In the genomic region with DNA sequence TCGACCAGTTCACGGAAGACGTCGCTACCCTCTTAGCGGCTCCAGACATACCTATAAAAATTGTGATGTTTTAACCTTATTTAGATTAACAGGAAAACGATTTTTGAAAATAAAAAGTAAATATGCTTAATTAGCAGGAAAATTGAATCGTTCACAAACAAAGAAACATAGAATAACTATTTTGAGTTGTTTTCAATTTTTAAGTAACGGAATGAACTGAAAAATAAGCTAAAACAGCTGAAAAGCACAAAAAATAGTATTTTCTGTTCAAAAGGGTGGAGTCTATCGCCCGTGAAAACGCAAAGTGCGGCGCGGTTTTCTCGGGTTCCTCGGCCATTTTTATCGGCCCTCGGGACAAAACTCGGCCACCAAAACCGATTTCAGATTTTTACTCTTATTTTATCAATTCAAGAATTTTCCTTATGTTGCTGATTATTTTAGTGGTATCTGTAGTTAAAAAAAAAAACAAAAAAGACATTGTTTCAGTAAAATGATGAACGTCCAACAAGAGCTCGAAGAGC, we compare ENCODE assay signal across 5 worm cellular contexts.
TF ChIP-seq lines count a peak whose summit lies in the region.

A gene (minus strand): TSS at position 51 of the 521 bp plus-strand sequence.
A gene (plus strand): TSS at position 370 of the 521 bp plus-strand sequence.

TF ChIP-seq in whole organism, L1 larva, 84 proteins besides CTCF, POLR2A, EP300 and RAD21 (continues in another document):
- TF ChIP-seq sup-37 (GFP tag; optimal IDR thresholded peaks at IDR 0.05; lab: Kevin White, UChicago) (no peak), ceh-8 (GFP tag; optimal IDR thresholded peaks at IDR 0.05; lab: Kevin White, UChicago) (no peak), egl-27 (tag; optimal IDR thresholded peaks at IDR 0.05; lab: Kevin White, UChicago) (no peak), tlp-1 (tag; optimal IDR thresholded peaks at IDR 0.05; lab: Kevin White, UChicago) (no peak), lin-13 (GFP tag; optimal IDR thresholded peaks at IDR 0.05; lab: Kevin White, UChicago) (peak; percentile 59), egl-13 (tag; optimal IDR thresholded peaks at IDR 0.05; lab: Kevin White, UChicago) (peak; percentile 58), xbp-1 (tag; optimal IDR thresholded peaks at IDR 0.05; lab: Kevin White, UChicago) (peak; percentile 66), fos-1 (tag; optimal IDR thresholded peaks at IDR 0.05; lab: Kevin White, UChicago) (no peak), nhr-85 (tag; lab: Kevin White, UChicago) (peak; percentile 88), Y116A8C.19 (tag; optimal IDR thresholded peaks at IDR 0.05; lab: Kevin White, UChicago; ENCODE audit: borderline replicate concordance) (no peak), alr-1 (tag; optimal IDR thresholded peaks at IDR 0.05; lab: Kevin White, UChicago; ENCODE audit: borderline replicate concordance) (no peak), pqm-1 (tag; optimal IDR thresholded peaks at IDR 0.05; lab: Kevin White, UChicago) (no peak), pag-3 (tag; optimal IDR thresholded peaks at IDR 0.05; lab: Kevin White, UChicago; ENCODE audit: borderline replicate concordance, insufficient read depth) (peak; percentile 1), unc-98 (GFP tag; IDR thresholded peaks at IDR 0.05; lab: Robert Waterston, UW) (peak; percentile 52), swsn-7 (tag; optimal IDR thresholded peaks at IDR 0.05; lab: Kevin White, UChicago) (peak; percentile 66), tbx-2 (tag; optimal IDR thresholded peaks at IDR 0.05; lab: Kevin White, UChicago) (peak; percentile 80)

TF ChIP-seq in whole organism, L3 larva, 47 proteins besides CTCF, POLR2A, EP300 and RAD21 (continues in another document):
- TF ChIP-seq hmg-11 (tag; optimal IDR thresholded peaks at IDR 0.05; lab: Kevin White, UChicago) (peak; percentile 80), nhr-43 (tag; optimal IDR thresholded peaks at IDR 0.05; lab: Kevin White, UChicago; ENCODE audit: poor library complexity, severe bottlenecking) (peak; percentile 91), ztf-11 (tag; optimal IDR thresholded peaks at IDR 0.05; lab: Kevin White, UChicago) (no peak), elt-2 (tag; optimal IDR thresholded peaks at IDR 0.05; lab: Kevin White, UChicago) (peak; percentile 64), nhr-25 (tag; optimal IDR thresholded peaks at IDR 0.05; lab: Kevin White, UChicago) (peak; percentile 64), lin-39 (tag; optimal IDR thresholded peaks at IDR 0.05; lab: Kevin White, UChicago) (peak; percentile 65), mdl-1 (tag; optimal IDR thresholded peaks at IDR 0.05; lab: Kevin White, UChicago) (no peak), nhr-28 (tag; optimal IDR thresholded peaks at IDR 0.05; lab: Kevin White, UChicago) (no peak), egl-5 (tag; optimal IDR thresholded peaks at IDR 0.05; lab: Kevin White, UChicago) (no peak), pqm-1 (tag; optimal IDR thresholded peaks at IDR 0.05; lab: Kevin White, UChicago) (peak; percentile 42), eor-1 (tag; optimal IDR thresholded peaks at IDR 0.05; lab: Kevin White, UChicago) (no peak), pha-4 (tag; optimal IDR thresholded peaks at IDR 0.05; lab: Kevin White, UChicago) (peak; percentile 81), R02D3.7 (tag; optimal IDR thresholded peaks at IDR 0.05; lab: Kevin White, UChicago) (peak; percentile 14), fos-1 (tag; optimal IDR thresholded peaks at IDR 0.05; lab: Kevin White, UChicago) (no peak), daf-12 (tag; optimal IDR thresholded peaks at IDR 0.05; lab: Kevin White, UChicago) (no peak), unc-62 (GFP tag; optimal IDR thresholded peaks at IDR 0.05; lab: Kevin White, UChicago) (no peak), sea-2 (GFP tag; optimal IDR thresholded peaks at IDR 0.05; lab: Kevin White, UChicago) (no peak), nhr-12 (tag; optimal IDR thresholded peaks at IDR 0.05; lab: Kevin White, UChicago) (no peak)

TF ChIP-seq in whole organism, early embryonic, 17 proteins besides CTCF, POLR2A, EP300 and RAD21:
- TF ChIP-seq tbx-37 (GFP tag; conservative IDR thresholded peaks at IDR 0.05; lab: Robert Waterston, UW) (peak; percentile 76; the same call in 1 of the 2 replicates), hmg-4 (GFP tag; optimal IDR thresholded peaks at IDR 0.05; lab: Kevin White, UChicago) (peak; percentile 38), scrt-1 (GFP tag; IDR thresholded peaks at IDR 0.05; lab: Robert Waterston, UW) (no peak), tbx-11 (GFP tag; IDR thresholded peaks at IDR 0.05; lab: Robert Waterston, UW) (0 out of 2 replicates have a peak, but pooled peaks have one; percentile 36), ama-1 (optimal IDR thresholded peaks at IDR 0.05; lab: Kevin White, UChicago) (no peak), F13C5.2 (tag; optimal IDR thresholded peaks at IDR 0.05; lab: Kevin White, UChicago) (peak; percentile 36)

TF ChIP-seq in whole organism, midembryonic, 9 proteins besides CTCF, POLR2A, EP300 and RAD21:
- peak; percentile 34 for TF ChIP-seq cog-1 (tag; optimal IDR thresholded peaks at IDR 0.05; lab: Kevin White, UChicago)
- TF ChIP-seq tab-1 (GFP tag; IDR thresholded peaks at IDR 0.05; lab: Robert Waterston, UW), result no peak
- TF ChIP-seq klf-2 (GFP tag; conservative IDR thresholded peaks at IDR 0.05; lab: Robert Waterston, UW), result no peak
- peak; percentile 57; the same call in 1 of the 2 replicates for TF ChIP-seq T22C8.4 (GFP tag; IDR thresholded peaks at IDR 0.05; lab: Robert Waterston, UW)
- no peak for TF ChIP-seq ztf-29 (GFP tag; IDR thresholded peaks at IDR 0.05; lab: Robert Waterston, UW)
- no peak for TF ChIP-seq ref-1 (GFP tag; conservative IDR thresholded peaks at IDR 0.05; lab: Robert Waterston, UW)
- peak; percentile 76 for TF ChIP-seq ztf-23 (GFP tag; IDR thresholded peaks at IDR 0.05; lab: Robert Waterston, UW)
- TF ChIP-seq med-1 (GFP tag; optimal IDR thresholded peaks at IDR 0.05; lab: Kevin White, UChicago; ENCODE audit: insufficient read depth), result no peak
- TF ChIP-seq flt-1 (GFP tag; IDR thresholded peaks at IDR 0.05; lab: Robert Waterston, UW), result peak; percentile 60

TF ChIP-seq in whole organism, young adult, 124 proteins besides CTCF, POLR2A, EP300 and RAD21 (continues in another document):
- TF ChIP-seq unc-130 (GFP tag; optimal IDR thresholded peaks at IDR 0.05; lab: Kevin White, UChicago) (peak; percentile 92), snpc-4 (GFP tag; optimal IDR thresholded peaks at IDR 0.05; lab: Kevin White, UChicago) (peak; percentile 29), snpc-4 (tag; optimal IDR thresholded peaks at IDR 0.05; lab: Kevin White, UChicago) (peak; percentile 7 to 62 (median 49)), madf-3 (GFP tag; IDR thresholded peaks at IDR 0.05; lab: Robert Waterston, UW) (0 out of 2 replicates have a peak, but pooled peaks have one; percentile 58), ztf-6 (GFP tag; IDR thresholded peaks at IDR 0.05; lab: Robert Waterston, UW) (no peak; the same call in 1 of the 2 replicates), snpc-1.1 (tag; optimal IDR thresholded peaks at IDR 0.05; lab: Kevin White, UChicago; ENCODE audit: insufficient read depth) (peak; percentile 22), nhr-120 (GFP tag; IDR thresholded peaks at IDR 0.05; lab: Robert Waterston, UW) (no peak), sptf-2 (GFP tag; optimal IDR thresholded peaks at IDR 0.05; lab: Kevin White, UChicago) (no peak), ceh-91 (GFP tag; IDR thresholded peaks at IDR 0.05; lab: Robert Waterston, UW) (peak; percentile 56), rcor-1 (GFP tag; IDR thresholded peaks at IDR 0.05; lab: Robert Waterston, UW) (peak; percentile 56), snpc-1.3 (tag; optimal IDR thresholded peaks at IDR 0.05; lab: Kevin White, UChicago; ENCODE audit: insufficient read depth) (peak; percentile 68), bed-2 (GFP tag; IDR thresholded peaks at IDR 0.05; lab: Robert Waterston, UW) (peak; percentile 94), hsf-1 (GFP tag; IDR thresholded peaks at IDR 0.05; lab: Robert Waterston, UW) (no peak), K11D2.4 (GFP tag; IDR thresholded peaks at IDR 0.05; lab: Robert Waterston, UW) (peak; percentile 63; the same call in 1 of the 2 replicates), lin-54 (GFP tag; optimal IDR thresholded peaks at IDR 0.05; lab: Kevin White, UChicago) (peak; percentile 67), attf-5 (GFP tag; optimal IDR thresholded peaks at IDR 0.05; lab: Kevin White, UChicago) (peak; percentile 91), F10E7.11 (tag; optimal IDR thresholded peaks at IDR 0.05; lab: Kevin White, UChicago) (no peak), cebp-1 (GFP tag; IDR thresholded peaks at IDR 0.05; lab: Robert Waterston, UW) (peak; percentile 64), cebp-1 (tag; optimal IDR thresholded peaks at IDR 0.05; lab: Kevin White, UChicago) (peak; percentile 63), nhr-179 (tag; optimal IDR thresholded peaks at IDR 0.05; lab: Kevin White, UChicago) (no peak), ztf-28 (GFP tag; IDR thresholded peaks at IDR 0.05; lab: Robert Waterston, UW) (peak; percentile 88), bed-1 (GFP tag; IDR thresholded peaks at IDR 0.05; lab: Robert Waterston, UW) (no peak), chd-7 (tag; optimal IDR thresholded peaks at IDR 0.05; lab: Kevin White, UChicago) (no peak), nhr-80 (tag; optimal IDR thresholded peaks at IDR 0.05; lab: Kevin White, UChicago) (peak; percentile 81), D2030.7 (GFP tag; IDR thresholded peaks at IDR 0.05; lab: Robert Waterston, UW) (peak; percentile 85), somi-1 (GFP tag; optimal IDR thresholded peaks at IDR 0.05; lab: Kevin White, UChicago) (peak; percentile 4), F37B4.10 (GFP tag; IDR thresholded peaks at IDR 0.05; lab: Robert Waterston, UW) (no peak), egrh-3 (GFP tag; IDR thresholded peaks at IDR 0.05; lab: Robert Waterston, UW) (peak; percentile 67), aptf-2 (GFP tag; conservative IDR thresholded peaks at IDR 0.05; lab: Robert Waterston, UW) (peak; percentile 62), lin-35 (GFP tag; optimal IDR thresholded peaks at IDR 0.05; lab: Kevin White, UChicago) (peak in 1 of 3 experiments; percentile 24), F57C9.4 (tag; optimal IDR thresholded peaks at IDR 0.05; lab: Kevin White, UChicago) (no peak), athp-1 (tag; optimal IDR thresholded peaks at IDR 0.05; lab: Kevin White, UChicago) (peak; percentile 47), F33H1.4 (GFP tag; IDR thresholded peaks at IDR 0.05; lab: Robert Waterston, UW) (peak; percentile 31; the same call in 1 of the 2 replicates), rec-8 (tag; optimal IDR thresholded peaks at IDR 0.05; lab: Kevin White, UChicago) (peak; percentile 64 to 74), madf-8 (GFP tag; conservative IDR thresholded peaks at IDR 0.05; lab: Robert Waterston, UW) (peak; percentile 20; the same call in 1 of the 2 replicates), madf-10 (tag; optimal IDR thresholded peaks at IDR 0.05; lab: Kevin White, UChicago) (peak; percentile 68), nhr-27 (tag; optimal IDR thresholded peaks at IDR 0.05; lab: Kevin White, UChicago) (no peak), T07F8.4 (tag; optimal IDR thresholded peaks at IDR 0.05; lab: Kevin White, UChicago) (no peak), efl-1 (GFP tag; optimal IDR thresholded peaks at IDR 0.05; lab: Kevin White, UChicago) (peak; percentile 37)
